Fruit fly (Drosophila melanogaster) whole organism, embryonic: ENCODE data around the gene RpL4.
A peak's percentile ranks its signal among the peaks of the same experiment; 100 is the strongest.

Experiments
- Adf1 ChIP-seq: fragments of 200-800 bp; sonication (Bioruptor generic); IDR thresholded peaks from 2 replicates; pipeline ENCODE4 v1.3.6; 2022; ENCODE audit warnings: missing biosample characterization, missing genetic modification characterization
- CG10267 ChIP-seq: fragments of 200-800 bp; sonication (Bioruptor generic); optimal IDR thresholded peaks from 2 replicates; lab custom pipeline; 2018; ENCODE audit warnings: missing biosample characterization, mild to moderate bottlenecking, missing genetic modification characterization, moderate library complexity
- CG10321 ChIP-seq: fragments of 200-800 bp; sonication (Bioruptor generic); IDR thresholded peaks from 2 replicates; pipeline ENCODE4 v1.3.6; 2022; ENCODE audit warnings: missing biosample characterization, missing genetic modification characterization
- CG10959 ChIP-seq: fragments of 200-800 bp; sonication (Bioruptor generic); IDR thresholded peaks from 2 replicates; pipeline ENCODE4 v1.3.6; 2022; ENCODE audit warnings: missing biosample characterization, missing genetic modification characterization
- CG12155 ChIP-seq: fragments of 200-800 bp; sonication (Bioruptor generic); optimal IDR thresholded peaks from 3 replicates; lab custom pipeline; 2016; ENCODE audit warnings: missing biosample characterization, missing genetic modification characterization
- CG12299 ChIP-seq: fragments of 200-800 bp; sonication (Bioruptor generic); optimal IDR thresholded peaks from 2 replicates; lab custom pipeline; 2018; ENCODE audit warnings: missing biosample characterization, mild to moderate bottlenecking, missing genetic modification characterization
- CG14050 ChIP-seq: fragments of 200-800 bp; sonication (Bioruptor generic); IDR thresholded peaks from 3 replicates; pipeline ENCODE4 v1.3.6; 2022; ENCODE audit warnings: missing biosample characterization, missing genetic modification characterization
- CG14667 ChIP-seq: fragments of 200-800 bp; sonication (Bioruptor generic); IDR thresholded peaks from 2 replicates; pipeline ENCODE4 v1.3.6; 2022; ENCODE audit warnings: missing biosample characterization, missing genetic modification characterization
- CG1602 ChIP-seq: fragments of 200-800 bp; sonication (Bioruptor generic); optimal IDR thresholded peaks from 3 replicates; lab custom pipeline; 2016; ENCODE audit warnings: missing biosample characterization, missing genetic modification characterization
- CG16779 ChIP-seq: fragments of 200-800 bp; sonication (Bioruptor generic); IDR thresholded peaks from 2 replicates; pipeline ENCODE4 v1.3.6; 2022; ENCODE audit warnings: missing biosample characterization, missing genetic modification characterization
- CG1792 ChIP-seq: fragments of 200-800 bp; sonication (Bioruptor generic); optimal IDR thresholded peaks from 2 replicates; lab custom pipeline; 2016; ENCODE audit warnings: missing biosample characterization, missing genetic modification characterization
- CG2116 ChIP-seq: fragments of 200-800 bp; sonication (Bioruptor generic); optimal IDR thresholded peaks from 3 replicates; lab custom pipeline; 2018; ENCODE audit warnings: missing biosample characterization, mild to moderate bottlenecking, missing genetic modification characterization
- CG2712 ChIP-seq: fragments of 200-800 bp; optimal IDR thresholded peaks from 3 replicates; lab custom pipeline; 2019; ENCODE audit warnings: missing biosample characterization, mild to moderate bottlenecking, missing genetic modification characterization, moderate library complexity
- CG33213 ChIP-seq: fragments of 200-800 bp; sonication (Bioruptor generic); optimal IDR thresholded peaks from 3 replicates; lab custom pipeline; 2016; ENCODE audit warnings: missing biosample characterization, missing genetic modification characterization
- CG3726 ChIP-seq: fragments of 200-800 bp; sonication (Bioruptor generic); IDR thresholded peaks from 3 replicates; pipeline ENCODE4, ENCODE4 v1.3.6; 2022; ENCODE audit warnings: missing biosample characterization, missing genetic modification characterization
- CG43689 ChIP-seq: fragments of 200-800 bp; sonication (Bioruptor generic); IDR thresholded peaks from 2 replicates; pipeline ENCODE4 v1.3.6; 2022; ENCODE audit warnings: missing biosample characterization, missing genetic modification characterization
- CG4707 ChIP-seq: fragments of 200-800 bp; sonication (Bioruptor generic); optimal IDR thresholded peaks from 2 replicates; lab custom pipeline; 2018; ENCODE audit warnings: missing biosample characterization, mild to moderate bottlenecking, missing genetic modification characterization, moderate library complexity
- CG4820 ChIP-seq: fragments of 200-800 bp; sonication (Bioruptor generic); optimal IDR thresholded peaks from 3 replicates; lab custom pipeline; 2016; ENCODE audit warnings: missing biosample characterization, missing genetic modification characterization
- CG5180 ChIP-seq: fragments of 200-800 bp; sonication (Bioruptor generic); optimal IDR thresholded peaks from 3 replicates; lab custom pipeline; 2017; ENCODE audit warnings: missing biosample characterization, missing genetic modification characterization, mild to moderate bottlenecking, moderate library complexity, missing genetic modification reagents
- CG9609 ChIP-seq: fragments of 200-800 bp; sonication (Bioruptor generic); optimal IDR thresholded peaks from 3 replicates; lab custom pipeline; 2016; ENCODE audit warnings: missing biosample characterization, missing genetic modification characterization
- CG9797 ChIP-seq: fragments of 200-800 bp; sonication (Bioruptor generic); optimal IDR thresholded peaks from 3 replicates; lab custom pipeline; 2018; ENCODE audit warnings: missing biosample characterization, mild to moderate bottlenecking, missing genetic modification characterization
- D19A ChIP-seq: fragments of 200-800 bp; optimal IDR thresholded peaks from 3 replicates; lab custom pipeline; 2019; ENCODE audit warnings: missing biosample characterization, mild to moderate bottlenecking, missing genetic modification characterization, moderate library complexity
- Fer3 ChIP-seq: fragments of 200-800 bp; sonication (Bioruptor generic); optimal IDR thresholded peaks from 2 replicates; lab custom pipeline; 2018; ENCODE audit warnings: missing biosample characterization, mild to moderate bottlenecking, missing genetic modification characterization, moderate library complexity
- GATAe ChIP-seq: fragments of 200-800 bp; sonication (Bioruptor generic); conservative IDR thresholded peaks from 2 replicates; pipeline ENCODE4 v1.3.6; 2022; ENCODE audit warnings: missing biosample characterization, missing genetic modification characterization
- HHEX ChIP-seq: fragments of 200-800 bp; sonication (Bioruptor generic); optimal IDR thresholded peaks from 3 replicates; lab custom pipeline; 2017; ENCODE audit warnings: missing biosample characterization, mild to moderate bottlenecking, missing genetic modification characterization, missing genetic modification reagents
- Hey ChIP-seq: fragments of 200-800 bp; sonication (Bioruptor generic); optimal IDR thresholded peaks from 3 replicates; lab custom pipeline; 2018; ENCODE audit warnings: missing biosample characterization, mild to moderate bottlenecking, missing genetic modification characterization
- Neu2 ChIP-seq: fragments of 200-800 bp; sonication (Bioruptor generic); optimal IDR thresholded peaks from 3 replicates; lab custom pipeline; 2016; ENCODE audit warnings: missing biosample characterization, missing genetic modification characterization, borderline replicate concordance
- NfI ChIP-seq: fragments of 200-800 bp; sonication (Bioruptor generic); optimal IDR thresholded peaks from 3 replicates; lab custom pipeline; 2018; ENCODE audit warnings: missing biosample characterization, mild to moderate bottlenecking, missing genetic modification characterization, moderate library complexity
- Rfx ChIP-seq: fragments of 200-800 bp; sonication (Bioruptor generic); IDR thresholded peaks from 2 replicates; pipeline ENCODE4 v1.3.6; 2022; ENCODE audit warnings: missing biosample characterization, missing genetic modification characterization
- Trl ChIP-seq, 3 experiments: fragments of >200 bp in 2 of 3; fragments of 200-800 bp in 1 of 3; sonication (Bioruptor generic) in 1 of 3; optimal IDR thresholded peaks; 2 replicates in 1 of 3; 3 replicates in 2 of 3; lab custom pipeline; 2016 to 2017; ENCODE audit warnings: missing biosample characterization in 1 of 3, missing genetic modification characterization in 1 of 3
- al ChIP-seq: fragments of 200-800 bp; sonication (Bioruptor generic); IDR thresholded peaks from 2 replicates; pipeline ENCODE4 v1.3.6; 2022; ENCODE audit warnings: missing biosample characterization, missing genetic modification characterization
- ase ChIP-seq: fragments of 200-800 bp; sonication (Bioruptor generic); IDR thresholded peaks from 3 replicates; pipeline ENCODE4 v1.3.6; 2022; ENCODE audit warnings: missing biosample characterization, missing genetic modification characterization
- ems ChIP-seq: fragments of 200-800 bp; sonication (Bioruptor generic); optimal IDR thresholded peaks from 3 replicates; lab custom pipeline; 2016; ENCODE audit warnings: missing biosample characterization, missing genetic modification characterization
- hbn ChIP-seq: fragments of 200-800 bp; sonication (Bioruptor generic); IDR thresholded peaks from 2 replicates; pipeline ENCODE4 v1.3.6; 2022; ENCODE audit warnings: missing biosample characterization, missing genetic modification characterization; ENCODE audit not compliant: partially characterized antibody
- her ChIP-seq: fragments of 200-800 bp; sonication (Bioruptor generic); optimal IDR thresholded peaks from 2 replicates; lab custom pipeline; 2016; ENCODE audit warnings: missing biosample characterization, missing genetic modification characterization
- hth ChIP-seq: fragments of >200 bp; optimal IDR thresholded peaks from 2 replicates; lab custom pipeline; 2017; ENCODE audit warnings: inconsistent platforms
- nau ChIP-seq: fragments of 200-800 bp; sonication (Bioruptor generic); optimal IDR thresholded peaks from 3 replicates; lab custom pipeline; 2017; ENCODE audit warnings: missing biosample characterization, mild to moderate bottlenecking, missing genetic modification characterization, missing genetic modification reagents
- nerfin-2 ChIP-seq: fragments of 200-800 bp; sonication (Bioruptor generic); IDR thresholded peaks from 2 replicates; pipeline ENCODE4 v1.3.6; 2022; ENCODE audit warnings: missing biosample characterization, missing genetic modification characterization; ENCODE audit not compliant: partially characterized antibody
- pita ChIP-seq: fragments of 200-800 bp; sonication (Bioruptor generic); optimal IDR thresholded peaks from 2 replicates; lab custom pipeline; 2017; ENCODE audit warnings: missing biosample characterization, mild to moderate bottlenecking, missing genetic modification characterization
- pnt ChIP-seq: fragments of 200-800 bp; sonication (Bioruptor generic); optimal IDR thresholded peaks from 3 replicates; lab custom pipeline; 2016; ENCODE audit warnings: missing biosample characterization, missing genetic modification characterization
- psq ChIP-seq: fragments of 200-800 bp; sonication (Bioruptor generic); optimal IDR thresholded peaks from 2 replicates; lab custom pipeline; 2017; ENCODE audit warnings: missing biosample characterization, missing genetic modification characterization
- pzg ChIP-seq: fragments of 200-800 bp; sonication (Bioruptor generic); optimal IDR thresholded peaks from 3 replicates; lab custom pipeline; 2018; ENCODE audit warnings: missing biosample characterization, mild to moderate bottlenecking, missing genetic modification characterization, moderate library complexity
- slp2 ChIP-seq: fragments of 200-800 bp; sonication (Bioruptor generic); optimal IDR thresholded peaks from 2 replicates; lab custom pipeline; 2016; ENCODE audit warnings: missing biosample characterization, missing genetic modification characterization
- sna ChIP-seq: fragments of 200-800 bp; sonication (Bioruptor generic); IDR thresholded peaks from 2 replicates; pipeline ENCODE4 v1.3.6; 2022; ENCODE audit warnings: missing biosample characterization, missing genetic modification characterization; ENCODE audit not compliant: partially characterized antibody
- sug ChIP-seq: fragments of 200-800 bp; optimal IDR thresholded peaks from 2 replicates; lab custom pipeline; 2019; ENCODE audit warnings: missing biosample characterization, mild to moderate bottlenecking, missing genetic modification characterization, moderate library complexity
- trem ChIP-seq: fragments of 200-800 bp; optimal IDR thresholded peaks from 3 replicates; lab custom pipeline; 2019; ENCODE audit warnings: missing biosample characterization, mild to moderate bottlenecking, missing genetic modification characterization, moderate library complexity
- tup ChIP-seq: fragments of 200-800 bp; sonication (Bioruptor generic); optimal IDR thresholded peaks from 2 replicates; lab custom pipeline; 2016; ENCODE audit warnings: missing biosample characterization, mild to moderate bottlenecking, missing genetic modification characterization, moderate library complexity
- tx ChIP-seq: fragments of 200-800 bp; sonication (Bioruptor generic); optimal IDR thresholded peaks from 2 replicates; lab custom pipeline; 2016; ENCODE audit warnings: missing biosample characterization, missing genetic modification characterization
- unpg ChIP-seq: fragments of 200-800 bp; sonication (Bioruptor generic); optimal IDR thresholded peaks from 3 replicates; lab custom pipeline; 2018; ENCODE audit warnings: missing biosample characterization, mild to moderate bottlenecking, missing genetic modification characterization, moderate library complexity
- zfh1 ChIP-seq: fragments of 200-800 bp; sonication (Bioruptor generic); IDR thresholded peaks from 3 replicates; pipeline ENCODE4 v1.3.6; 2022; ENCODE audit warnings: missing biosample characterization, missing genetic modification characterization

Gene RpL4

DNA sequence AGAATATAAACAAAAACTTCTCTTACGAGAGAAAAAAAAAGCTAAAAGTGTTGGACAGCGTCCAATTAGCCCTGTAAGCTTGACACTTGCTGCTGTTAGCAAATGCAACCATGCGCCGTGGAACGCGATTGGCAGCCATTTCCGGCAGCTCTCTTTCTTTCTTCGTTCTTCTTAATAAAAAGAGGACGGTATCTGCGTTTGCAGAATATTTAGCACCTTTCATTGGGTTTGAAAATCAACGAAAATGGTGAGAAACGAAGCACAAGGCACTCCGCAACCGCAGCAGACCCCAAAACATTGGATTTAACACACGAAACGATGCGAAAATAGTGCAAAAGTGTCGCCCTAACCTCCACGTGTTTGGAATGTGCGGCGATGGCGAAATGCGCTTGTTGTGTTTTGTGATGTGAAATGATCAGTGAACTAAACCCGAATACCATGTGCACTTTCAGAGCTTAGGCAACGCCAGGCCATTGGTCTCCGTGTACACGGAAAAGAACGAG is at the start of gene RpL4 (continued):
- TF ChIP-seq pzg (GFP tag; lab: Kevin White, UChicago): peak; percentile 45
- TF ChIP-seq D19A (tag; lab: Kevin White, UChicago): peak; percentile 7
- TF ChIP-seq nau (GFP tag; lab: Kevin White, UChicago): peak; percentile 82
- peak; percentile 35 for TF ChIP-seq ems
- peak; percentile 91 for TF ChIP-seq Rfx (GFP tag; lab: Robert Waterston, UW)
- TF ChIP-seq hbn: no peak
- peak; percentile 61 for TF ChIP-seq al (GFP tag; lab: Robert Waterston, UW)
- TF ChIP-seq CG4820 (GFP tag; lab: Kevin White, UChicago): peak; percentile 56
- TF ChIP-seq CG43689: 0 out of 2 replicates have a peak, but pooled peaks have one; percentile 22
- TF ChIP-seq CG9609 (GFP tag; lab: Kevin White, UChicago): peak; percentile 75
- peak; percentile 90 for TF ChIP-seq CG10267
- TF ChIP-seq CG9797 (GFP tag; lab: Kevin White, UChicago): peak; percentile 27
- TF ChIP-seq nerfin-2 (GFP tag; lab: Robert Waterston, UW): no peak
- TF ChIP-seq CG3726 (GFP tag; lab: Robert Waterston, UW): peak; percentile 52
- TF ChIP-seq CG16779: peak; percentile 66; the same call in 1 of the 2 replicates
- no peak for TF ChIP-seq pita (GFP tag; lab: Kevin White, UChicago)
- peak; percentile 68 for TF ChIP-seq her
- peak; percentile 50 for TF ChIP-seq tup (GFP tag; lab: Kevin White, UChicago)
- TF ChIP-seq zfh1: peak; percentile 91
- TF ChIP-seq CG10321 (GFP tag; lab: Robert Waterston, UW): peak; percentile 51; the same call in 1 of the 2 replicates
- peak; percentile 96 for TF ChIP-seq NfI (GFP tag; lab: Kevin White, UChicago)
- TF ChIP-seq hth (lab: Kevin White, UChicago): no peak
- TF ChIP-seq CG14667: no peak
- peak; percentile 85 for TF ChIP-seq Fer3 (tag; lab: Kevin White, UChicago)
- peak; percentile 98 for TF ChIP-seq CG33213 (GFP tag; lab: Kevin White, UChicago)
- TF ChIP-seq CG12299 (tag; lab: Kevin White, UChicago): peak; percentile 54
- TF ChIP-seq CG1792 (GFP tag; lab: Kevin White, UChicago): peak; percentile 65
- no peak for TF ChIP-seq Trl (optimal IDR thresholded peaks at IDR 0.05; lab: Kevin White, UChicago)
- TF ChIP-seq Trl (GFP tag; optimal IDR thresholded peaks at IDR 0.05; lab: Kevin White, UChicago): peak; percentile 85
- TF ChIP-seq psq (GFP tag; lab: Kevin White, UChicago): peak; percentile 57
- no peak; the same call in 1 of the 2 replicates for TF ChIP-seq CG10959
- TF ChIP-seq tx (GFP tag; lab: Kevin White, UChicago): peak; percentile 40
- TF ChIP-seq ase (GFP tag; lab: Robert Waterston, UW): peak; percentile 74; the same call in 2 of the 3 replicates
- no peak; the same call in 1 of the 2 replicates for TF ChIP-seq GATAe
- TF ChIP-seq trem: peak; percentile 12
- TF ChIP-seq Neu2 (GFP tag; lab: Kevin White, UChicago): no peak
- peak; percentile 57; the same call in 2 of the 3 replicates for TF ChIP-seq CG14050
- peak; percentile 72 for TF ChIP-seq sug
- TF ChIP-seq Hey (tag; lab: Kevin White, UChicago): peak; percentile 83
- TF ChIP-seq CG12155: peak; percentile 51
- TF ChIP-seq Adf1: no peak
- TF ChIP-seq sna (GFP tag; lab: Robert Waterston, UW): no peak
- peak; percentile 24 for TF ChIP-seq pnt
- peak; percentile 99 for TF ChIP-seq CG2116
- peak; percentile 72 for TF ChIP-seq slp2 (GFP tag; lab: Kevin White, UChicago)
- TF ChIP-seq CG2712 (tag; lab: Kevin White, UChicago): peak; percentile 40
- TF ChIP-seq CG1602 (GFP tag; lab: Kevin White, UChicago): peak; percentile 39
- peak; percentile 87 for TF ChIP-seq HHEX
- peak; percentile 85 for TF ChIP-seq CG4707 (GFP tag; lab: Kevin White, UChicago)
- TF ChIP-seq unpg (GFP tag; lab: Kevin White, UChicago): peak; percentile 82
- peak; percentile 76 for TF ChIP-seq CG5180 (GFP tag; lab: Kevin White, UChicago)
